In genomic region chr2L:5320063-5320462, dm6 we compare ENCODE assay signal across 2 fruit fly cellular contexts.
TF ChIP-seq lines count a peak whose summit lies in the region.

No protein-coding gene starts in this region.

TF ChIP-seq in whole organism, prepupa, 60 proteins besides CTCF, POLR2A, EP300 and RAD21:
- TF ChIP-seq fkh (GFP tag; optimal IDR thresholded peaks at IDR 0.05; lab: Kevin White, UChicago) (no peak), dac (GFP tag; optimal IDR thresholded peaks at IDR 0.05; lab: Kevin White, UChicago) (no peak), svp (GFP tag; lab: Kevin White, UChicago) (peak; percentile 61), Met (GFP tag; optimal IDR thresholded peaks at IDR 0.05; lab: Kevin White, UChicago) (no peak)

TF ChIP-seq in whole organism, wandering third instar larva, 38 proteins besides CTCF, POLR2A, EP300 and RAD21:
- TF ChIP-seq foxo (GFP tag; optimal IDR thresholded peaks at IDR 0.05; lab: Kevin White, UChicago) (no peak), HLH106 (tag; optimal IDR thresholded peaks at IDR 0.05; lab: Kevin White, UChicago) (no peak), Dfd (GFP tag; optimal IDR thresholded peaks at IDR 0.05; lab: Kevin White, UChicago) (peak; percentile 94), Mio (GFP tag; optimal IDR thresholded peaks at IDR 0.05; lab: Kevin White, UChicago) (no peak), Hnf4 (GFP tag; optimal IDR thresholded peaks at IDR 0.05; lab: Kevin White, UChicago) (no peak), tai (GFP tag; optimal IDR thresholded peaks at IDR 0.05; lab: Kevin White, UChicago) (no peak)
TF ChIP-seq in whole organism, wandering third instar larva: peak in this region for 1.
